Worm (Caenorhabditis elegans): ENCODE results near the gene tph-1.

tph-1 gene

DNA sequence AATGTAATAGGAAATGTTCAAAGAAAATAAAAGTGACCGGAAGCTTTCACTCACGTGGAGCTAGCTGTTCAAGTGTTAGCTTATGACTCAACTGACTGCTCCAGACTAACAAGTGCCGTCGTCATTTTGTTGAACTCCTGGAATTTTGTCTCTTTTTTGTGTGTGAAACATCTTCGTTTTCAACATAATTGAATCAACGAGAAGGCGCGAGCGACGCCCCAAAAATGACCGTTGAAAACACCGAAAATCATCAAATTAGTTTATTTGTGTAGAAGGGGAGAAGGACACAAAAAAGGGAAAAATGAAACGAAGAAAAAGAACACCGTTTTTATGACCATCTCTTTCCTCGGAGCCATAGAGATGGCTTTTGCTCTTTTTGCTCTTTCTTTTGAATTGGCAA is 6.3 kb downstream of the tph-1 start, which contains the start of gene ZK1290.14:
Gene ZK1290.14, minus strand, starts transcription at position 139 of the 400 bp plus-strand sequence.
- no peak for TF ChIP-seq T07F8.4 (tag; optimal IDR thresholded peaks at IDR 0.05)
- TF ChIP-seq snpc-1.3 (tag; optimal IDR thresholded peaks at IDR 0.05; ENCODE audit: insufficient read depth) = no peak

- no peak for TF ChIP-seq hlh-12 (tag; optimal IDR thresholded peaks at IDR 0.05)
- TF ChIP-seq xnd-1 (tag; optimal IDR thresholded peaks at IDR 0.05) = no peak
- TF ChIP-seq aptf-3 (GFP tag; IDR thresholded peaks at IDR 0.05) = no peak
- peak; percentile 89 for TF ChIP-seq nhr-80 (tag; optimal IDR thresholded peaks at IDR 0.05)
- peak; percentile 21 for TF ChIP-seq unc-62 (GFP tag; optimal IDR thresholded peaks at IDR 0.05)
- no peak for TF ChIP-seq lin-54 (GFP tag; optimal IDR thresholded peaks at IDR 0.05)
Observed at ce11 chrII:7557981-7558380, 8.8 kb downstream of the tph-1 start.

DNA sequence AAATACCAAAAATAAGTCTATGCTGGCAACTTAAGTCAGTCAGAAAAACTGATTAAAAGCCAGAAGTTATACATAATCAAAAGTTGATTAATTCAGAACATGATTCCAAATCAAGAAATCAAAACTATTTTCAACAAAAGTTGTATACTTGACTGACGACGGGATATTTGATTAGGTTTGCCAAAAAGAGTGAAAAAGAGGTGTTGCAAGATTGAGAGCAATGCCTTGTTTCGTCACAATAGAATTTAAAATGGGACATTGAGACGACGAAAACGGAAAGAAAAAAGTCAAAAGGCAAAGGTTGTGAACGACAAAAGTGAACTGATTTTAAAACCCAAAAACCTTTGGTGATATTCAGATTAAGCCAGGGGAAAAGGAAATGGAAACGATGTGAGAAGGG is 9.7 kb downstream of the tph-1 start:
- no peak for TF ChIP-seq F10E7.11 (tag; optimal IDR thresholded peaks at IDR 0.05)
- TF ChIP-seq ztf-3 (GFP tag; optimal IDR thresholded peaks at IDR 0.05) = no peak
- no peak for TF ChIP-seq mes-4 (tag; optimal IDR thresholded peaks at IDR 0.05)
- no peak for TF ChIP-seq attf-6 (GFP tag; IDR thresholded peaks at IDR 0.05)
- TF ChIP-seq nhr-90 (tag; optimal IDR thresholded peaks at IDR 0.05) = no peak
- no peak for TF ChIP-seq zim-3 (tag; optimal IDR thresholded peaks at IDR 0.05)
- no peak for TF ChIP-seq Y53F4B.3 (GFP tag; IDR thresholded peaks at IDR 0.05)
- no peak for TF ChIP-seq akir-1 (GFP tag; optimal IDR thresholded peaks at IDR 0.05)
- no peak for TF ChIP-seq somi-1 (GFP tag; optimal IDR thresholded peaks at IDR 0.05)
- no peak for TF ChIP-seq tlf-1 (GFP tag; optimal IDR thresholded peaks at IDR 0.05)
- no peak for TF ChIP-seq lsy-27 (tag; optimal IDR thresholded peaks at IDR 0.05; ENCODE audit: borderline replicate concordance, insufficient read depth)
- no peak for TF ChIP-seq pha-4 (tag; optimal IDR thresholded peaks at IDR 0.05)
- no peak for TF ChIP-seq ZK185.1 (tag; optimal IDR thresholded peaks at IDR 0.05; ENCODE audit: poor library complexity, severe bottlenecking)
- TF ChIP-seq xnd-1 (tag; optimal IDR thresholded peaks at IDR 0.05) = no peak

DNA sequence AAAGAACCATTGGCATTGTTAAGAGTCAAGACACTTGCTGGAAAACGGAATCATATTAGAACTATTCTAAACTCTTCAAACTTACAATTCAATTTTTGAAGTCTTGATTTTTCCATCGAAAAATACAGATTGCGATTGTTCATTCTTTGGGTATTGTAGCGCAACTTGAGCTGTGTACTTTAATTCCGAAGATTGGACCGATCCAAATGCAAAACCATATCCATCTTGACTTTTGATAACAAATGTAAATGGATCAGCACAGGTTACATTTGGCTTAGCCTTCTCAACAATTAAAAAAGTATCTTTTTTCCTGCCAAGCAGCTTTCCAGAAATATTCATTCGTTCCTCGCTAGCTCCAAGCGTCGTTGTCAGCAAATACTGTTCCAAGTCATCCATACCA is 11.7 kb downstream of the tph-1 start:
- TF ChIP-seq attf-5 (GFP tag; optimal IDR thresholded peaks at IDR 0.05) = no peak
- TF ChIP-seq pbrm-1 (GFP tag; IDR thresholded peaks at IDR 0.05) = no peak
- TF ChIP-seq tlf-1 (GFP tag; optimal IDR thresholded peaks at IDR 0.05) = no peak
- TF ChIP-seq K11D2.4 (GFP tag; IDR thresholded peaks at IDR 0.05) = no peak
- no peak for TF ChIP-seq ztf-28 (GFP tag; IDR thresholded peaks at IDR 0.05)
- TF ChIP-seq cebp-2 (GFP tag; IDR thresholded peaks at IDR 0.05) = no peak

- TF ChIP-seq chd-7 (tag; optimal IDR thresholded peaks at IDR 0.05) = no peak
- TF ChIP-seq ekl-4 (GFP tag; IDR thresholded peaks at IDR 0.05) = no peak
- TF ChIP-seq ztf-18 (tag; optimal IDR thresholded peaks at IDR 0.05) = no peak
- no peak for TF ChIP-seq ceh-40 (GFP tag; IDR thresholded peaks at IDR 0.05)
- TF ChIP-seq hlh-26 (GFP tag; conservative IDR thresholded peaks at IDR 0.05) = no peak
- TF ChIP-seq gei-17 (GFP tag; optimal IDR thresholded peaks at IDR 0.05) = no peak
- TF ChIP-seq B0035.1 (tag; optimal IDR thresholded peaks at IDR 0.05) = no peak
- TF ChIP-seq mel-28 (tag; optimal IDR thresholded peaks at IDR 0.05; ENCODE audit: borderline replicate concordance) = no peak
- no peak for TF ChIP-seq nhr-179 (tag; optimal IDR thresholded peaks at IDR 0.05)
- TF ChIP-seq nfya-1 (tag; optimal IDR thresholded peaks at IDR 0.05; ENCODE audit: borderline replicate concordance, insufficient read depth) = no peak
- TF ChIP-seq madf-8 (GFP tag; conservative IDR thresholded peaks at IDR 0.05) = no peak
- no peak for TF ChIP-seq F37B4.10 (GFP tag; IDR thresholded peaks at IDR 0.05)
- no peak for TF ChIP-seq aptf-2 (GFP tag; conservative IDR thresholded peaks at IDR 0.05)
- no peak for TF ChIP-seq ceh-91 (GFP tag; IDR thresholded peaks at IDR 0.05)
- no peak for TF ChIP-seq Y95B8A.8 (GFP tag; IDR thresholded peaks at IDR 0.05)
- no peak for TF ChIP-seq lir-1 (GFP tag; conservative IDR thresholded peaks at IDR 0.05)
- TF ChIP-seq ama-1 (optimal IDR thresholded peaks at IDR 0.05) = no peak
- TF ChIP-seq ama-1 (GFP tag; optimal IDR thresholded peaks at IDR 0.05) = no peak
- TF ChIP-seq rec-8 (tag; optimal IDR thresholded peaks at IDR 0.05) = no peak
Observed at ce11 chrII:7561494-7561893, 12.4 kb downstream of the tph-1 start, which contains the start of the genes ZK1290.11 and ZK1290.1. Gene ZK1290.11, minus strand, starts transcription at chrII:7561594. Gene ZK1290.1, plus strand, starts transcription at chrII:7561764.

Measured in whole organism, young adult.